Worm (Caenorhabditis elegans): Measurements from ENCODE around the gene E02A10.3.

Gene E02A10.3

ce11 chrV:12579299-12579698, at the start of gene E02A10.3:
TSS of gene E02A10.3 (plus strand) at chrV:12579599.
- TF ChIP-seq unc-130 (GFP tag; optimal IDR thresholded peaks at IDR 0.05) (no peak), mxl-3 (GFP tag; optimal IDR thresholded peaks at IDR 0.05) (no peak), dmd-6 (GFP tag; IDR thresholded peaks at IDR 0.05) (no peak), daf-12 (tag; optimal IDR thresholded peaks at IDR 0.05) (no peak), ceh-44 (GFP tag; IDR thresholded peaks at IDR 0.05) (no peak)

ce11 chrV:12530129-12530528, 49.3 kb upstream of the E02A10.3 start:
- TF ChIP-seq ceh-20 (GFP tag; IDR thresholded peaks at IDR 0.05) = 0 out of 2 replicates have a peak, but pooled peaks have one; percentile 24
- TF ChIP-seq rbr-2 (tag; optimal IDR thresholded peaks at IDR 0.05) = peak; percentile 6
- TF ChIP-seq ctbp-1 (GFP tag; IDR thresholded peaks at IDR 0.05) = peak; percentile 67
- TF ChIP-seq F44E2.7 (GFP tag; IDR thresholded peaks at IDR 0.05) = no peak
- TF ChIP-seq egl-43 (GFP tag; IDR thresholded peaks at IDR 0.05) = no peak
- TF ChIP-seq lin-38 (GFP tag; IDR thresholded peaks at IDR 0.05) = no peak
- TF ChIP-seq mdt-29 (GFP tag; IDR thresholded peaks at IDR 0.05) = no peak
- TF ChIP-seq mdl-1 (tag; optimal IDR thresholded peaks at IDR 0.05) = peak in 1 of 2 experiments; percentile 27
- no peak for TF ChIP-seq nhr-42 (GFP tag; IDR thresholded peaks at IDR 0.05)
- peak; percentile 19 to 31 for TF ChIP-seq lsy-2 (tag; optimal IDR thresholded peaks at IDR 0.05)
- TF ChIP-seq vab-7 (GFP tag; IDR thresholded peaks at IDR 0.05) = no peak
- TF ChIP-seq T20F7.1 (GFP tag; optimal IDR thresholded peaks at IDR 0.05) = no peak
- peak; percentile 20 for TF ChIP-seq aha-1 (tag)
- peak; percentile 33 for TF ChIP-seq hlh-30 (tag; optimal IDR thresholded peaks at IDR 0.05; ENCODE audit: insufficient read depth)
- no peak for TF ChIP-seq unc-130 (GFP tag; optimal IDR thresholded peaks at IDR 0.05)
- TF ChIP-seq nhr-48 (tag; optimal IDR thresholded peaks at IDR 0.05) = peak; percentile 9
- TF ChIP-seq mep-1 (tag; optimal IDR thresholded peaks at IDR 0.05) = peak; percentile 40
- TF ChIP-seq unc-62 (GFP tag; optimal IDR thresholded peaks at IDR 0.05 in 1 of 2) = peak in 1 of 2 experiments; percentile 94
- TF ChIP-seq unc-62 (tag; optimal IDR thresholded peaks at IDR 0.05) = no peak
- TF ChIP-seq aly-2 (tag; optimal IDR thresholded peaks at IDR 0.05) = no peak

- no peak for TF ChIP-seq madf-5 (GFP tag; IDR thresholded peaks at IDR 0.05)
- peak; percentile 42 for TF ChIP-seq nhr-11 (tag; optimal IDR thresholded peaks at IDR 0.05)
- TF ChIP-seq nhr-48 (tag; optimal IDR thresholded peaks at IDR 0.05) = peak; percentile 26
- TF ChIP-seq ztf-7 (tag; optimal IDR thresholded peaks at IDR 0.05) = no peak
Observed at ce11 chrV:12531084-12531483, 48.3 kb upstream of the E02A10.3 start.

DNA sequence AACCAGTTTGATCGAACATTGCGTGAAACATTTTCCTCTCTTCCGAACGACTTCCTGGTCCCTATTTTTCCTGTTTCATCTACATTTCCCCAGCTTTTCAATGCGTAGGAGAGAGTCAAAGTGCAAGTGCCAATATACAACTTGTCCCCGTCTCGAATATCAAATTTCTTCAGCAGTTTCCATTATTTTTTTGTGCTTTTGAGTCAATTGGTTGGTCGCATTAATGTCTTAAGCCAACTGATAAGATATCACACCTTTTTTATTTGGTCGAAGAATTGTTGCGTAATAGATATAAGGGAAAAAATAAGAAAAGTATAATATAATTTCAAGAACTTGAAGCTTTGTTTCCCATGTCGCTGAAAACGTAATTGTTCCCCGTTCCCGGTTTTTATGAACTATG, 47.0 kb upstream of the E02A10.3 start:
- TF ChIP-seq dve-1 (tag; optimal IDR thresholded peaks at IDR 0.05; ENCODE audit: insufficient read depth) = peak; percentile 19
- no peak for TF ChIP-seq rbr-2 (tag; optimal IDR thresholded peaks at IDR 0.05)
- no peak for TF ChIP-seq snpc-1.2 (GFP tag; IDR thresholded peaks at IDR 0.05)
- TF ChIP-seq nhr-28 (tag; optimal IDR thresholded peaks at IDR 0.05) = peak; percentile 14
- peak; percentile 75 for TF ChIP-seq aha-1 (tag)
- TF ChIP-seq lir-3 (tag; optimal IDR thresholded peaks at IDR 0.05) = no peak
- peak; percentile 45; the same call in 1 of the 2 replicates for TF ChIP-seq dmd-6 (GFP tag; IDR thresholded peaks at IDR 0.05)
- TF ChIP-seq daf-16 (GFP tag; optimal IDR thresholded peaks at IDR 0.05) = no peak
- peak; percentile 54 for TF ChIP-seq daf-16 (tag; optimal IDR thresholded peaks at IDR 0.05)
- no peak for TF ChIP-seq aly-2 (tag; optimal IDR thresholded peaks at IDR 0.05)
- peak; percentile 10 for TF ChIP-seq hlh-11 (tag; optimal IDR thresholded peaks at IDR 0.05)
- TF ChIP-seq D1046.2 (GFP tag; IDR thresholded peaks at IDR 0.05) = no peak
- peak; percentile 42 for TF ChIP-seq pqm-1 (tag; optimal IDR thresholded peaks at IDR 0.05)

Measured in whole organism, L4 larva.